Fruit fly (Drosophila melanogaster) whole organism, embryonic: ENCODE data around the gene Hexim.

Experiments used
- C15 ChIP-seq: fragments of 200-800 bp; sonication (Bioruptor generic); IDR thresholded peaks from 3 replicates; pipeline ENCODE4 v1.3.6; 2022; ENCODE audit warnings: missing biosample characterization, missing genetic modification characterization
- CG12071 ChIP-seq: fragments of 200-800 bp; sonication (Bioruptor generic); optimal IDR thresholded peaks from 3 replicates; lab custom pipeline; 2018; ENCODE audit warnings: missing biosample characterization, mild to moderate bottlenecking, missing genetic modification characterization
- CG12219 ChIP-seq: fragments of 200-800 bp; sonication (Bioruptor generic); optimal IDR thresholded peaks from 3 replicates; lab custom pipeline; 2018; ENCODE audit warnings: missing biosample characterization, mild to moderate bottlenecking, missing genetic modification characterization
- CG12942 ChIP-seq: fragments of 200-800 bp; sonication (Bioruptor generic); optimal IDR thresholded peaks from 3 replicates; lab custom pipeline; 2016; ENCODE audit warnings: missing biosample characterization, missing genetic modification characterization
- CG16779 ChIP-seq: fragments of 200-800 bp; sonication (Bioruptor generic); IDR thresholded peaks from 2 replicates; pipeline ENCODE4 v1.3.6; 2022; ENCODE audit warnings: missing biosample characterization, missing genetic modification characterization
- CG17186 ChIP-seq: fragments of 200-800 bp; sonication (Bioruptor generic); optimal IDR thresholded peaks from 3 replicates; lab custom pipeline; 2017; ENCODE audit warnings: missing biosample characterization, missing genetic modification reagents, missing genetic modification characterization
- CG17385 ChIP-seq: fragments of 200-800 bp; sonication (Bioruptor generic); optimal IDR thresholded peaks from 3 replicates; lab custom pipeline; 2018; ENCODE audit warnings: missing biosample characterization, mild to moderate bottlenecking, missing genetic modification characterization
- CG2875 ChIP-seq: fragments of 200-800 bp; sonication (Bioruptor generic); optimal IDR thresholded peaks from 2 replicates; lab custom pipeline; 2017; ENCODE audit warnings: missing biosample characterization, mild to moderate bottlenecking, missing genetic modification characterization, missing genetic modification reagents
- CG30403 ChIP-seq: fragments of 200-800 bp; sonication (Bioruptor generic); optimal IDR thresholded peaks from 3 replicates; lab custom pipeline; 2016; ENCODE audit warnings: missing biosample characterization, missing genetic modification characterization
- CG3281 ChIP-seq: fragments of 200-800 bp; sonication (Bioruptor generic); optimal IDR thresholded peaks from 3 replicates; lab custom pipeline; 2017; ENCODE audit warnings: missing biosample characterization, mild to moderate bottlenecking, missing genetic modification characterization
- CG34422 ChIP-seq: fragments of 200-800 bp; sonication (Bioruptor generic); IDR thresholded peaks from 3 replicates; pipeline ENCODE4 v1.3.6; 2022; ENCODE audit warnings: missing biosample characterization, missing genetic modification characterization
- CG3726 ChIP-seq: fragments of 200-800 bp; sonication (Bioruptor generic); IDR thresholded peaks from 3 replicates; pipeline ENCODE4, ENCODE4 v1.3.6; 2022; ENCODE audit warnings: missing biosample characterization, missing genetic modification characterization
- CG4282 ChIP-seq: fragments of 200-800 bp; sonication (Bioruptor generic); optimal IDR thresholded peaks from 2 replicates; lab custom pipeline; 2016; ENCODE audit warnings: missing biosample characterization, missing genetic modification characterization
- CG5953 ChIP-seq: fragments of 200-800 bp; sonication (Bioruptor generic); IDR thresholded peaks from 2 replicates; pipeline ENCODE4 v1.3.6; 2022; ENCODE audit warnings: missing biosample characterization, missing genetic modification characterization
- CG6254 ChIP-seq: fragments of 200-800 bp; sonication (Bioruptor generic); optimal IDR thresholded peaks from 3 replicates; lab custom pipeline; 2017; ENCODE audit warnings: mild to moderate bottlenecking, missing biosample characterization, missing genetic modification reagents, missing genetic modification characterization
- CG7357 ChIP-seq: fragments of 200-800 bp; sonication (Bioruptor generic); IDR thresholded peaks from 3 replicates; pipeline ENCODE4 v1.3.6; 2022; ENCODE audit warnings: missing biosample characterization, missing genetic modification characterization
- CG7786 ChIP-seq: fragments of 200-800 bp; sonication (Bioruptor generic); optimal IDR thresholded peaks from 2 replicates; lab custom pipeline; 2016; ENCODE audit warnings: missing biosample characterization, missing genetic modification characterization
- CG7928 ChIP-seq: fragments of 200-800 bp; sonication (Bioruptor generic); optimal IDR thresholded peaks from 2 replicates; lab custom pipeline; 2017; ENCODE audit warnings: missing biosample characterization, mild to moderate bottlenecking, missing genetic modification characterization
- CG8359 ChIP-seq: fragments of 200-800 bp; sonication (Bioruptor generic); optimal IDR thresholded peaks from 2 replicates; lab custom pipeline; 2017; ENCODE audit warnings: missing biosample characterization, mild to moderate bottlenecking, missing genetic modification characterization, borderline replicate concordance
- Camta ChIP-seq: fragments of 200-800 bp; sonication (Bioruptor generic); optimal IDR thresholded peaks from 2 replicates; lab custom pipeline; 2016; ENCODE audit warnings: missing biosample characterization, missing genetic modification characterization
- D19A ChIP-seq: fragments of 200-800 bp; optimal IDR thresholded peaks from 3 replicates; lab custom pipeline; 2019; ENCODE audit warnings: missing biosample characterization, mild to moderate bottlenecking, missing genetic modification characterization, moderate library complexity
- Dip3 ChIP-seq: fragments of 200-800 bp; sonication (Bioruptor generic); optimal IDR thresholded peaks from 3 replicates; lab custom pipeline; 2016; ENCODE audit warnings: missing biosample characterization, missing genetic modification characterization
- Gug ChIP-seq: fragments of 200-800 bp; sonication (Bioruptor generic); IDR thresholded peaks from 4 replicates; pipeline ENCODE4 v1.3.6; 2022; ENCODE audit warnings: missing biosample characterization, missing genetic modification characterization
- Hr3 ChIP-seq: fragments of 200-800 bp; sonication (Bioruptor generic); optimal IDR thresholded peaks from 3 replicates; lab custom pipeline; 2016; ENCODE audit warnings: missing biosample characterization, missing genetic modification characterization
- Hsf ChIP-seq: fragments of 200-800 bp; sonication (Bioruptor generic); optimal IDR thresholded peaks from 3 replicates; lab custom pipeline; 2016; ENCODE audit warnings: missing biosample characterization, missing genetic modification characterization
- Lpt ChIP-seq: fragments of >200 bp; optimal IDR thresholded peaks from 2 replicates; lab custom pipeline; 2018; ENCODE audit warnings: missing biosample characterization, missing genetic modification characterization
- Myb ChIP-seq: fragments of 200-800 bp; sonication (Bioruptor generic); optimal IDR thresholded peaks from 2 replicates; lab custom pipeline; 2016; ENCODE audit warnings: missing biosample characterization, missing genetic modification characterization
- Opbp ChIP-seq: fragments of 200-800 bp; sonication (Bioruptor generic); IDR thresholded peaks from 3 replicates; pipeline ENCODE4 v1.3.6; 2022; ENCODE audit warnings: missing biosample characterization, missing genetic modification characterization; ENCODE audit not compliant: partially characterized antibody
- PHDP ChIP-seq: fragments of 200-800 bp; sonication (Bioruptor generic); optimal IDR thresholded peaks from 3 replicates; lab custom pipeline; 2018; ENCODE audit warnings: missing biosample characterization, mild to moderate bottlenecking, missing genetic modification characterization, moderate library complexity
- Six4 ChIP-seq: fragments of 200-800 bp; sonication (Bioruptor generic); optimal IDR thresholded peaks from 2 replicates; lab custom pipeline; 2016; ENCODE audit warnings: missing biosample characterization, missing genetic modification characterization
- Vsx1 ChIP-seq: fragments of 200-800 bp; sonication (Bioruptor generic); optimal IDR thresholded peaks from 2 replicates; lab custom pipeline; 2017; ENCODE audit warnings: missing biosample characterization, mild to moderate bottlenecking, missing genetic modification characterization, missing genetic modification reagents
- ab ChIP-seq: fragments of 200-800 bp; sonication (Bioruptor generic); optimal IDR thresholded peaks from 2 replicates; lab custom pipeline; 2016; ENCODE audit warnings: missing biosample characterization, missing genetic modification characterization
- az2 ChIP-seq: fragments of 200-800 bp; sonication (Bioruptor generic); optimal IDR thresholded peaks from 3 replicates; lab custom pipeline; 2016; ENCODE audit warnings: missing biosample characterization, missing genetic modification characterization
- chif ChIP-seq, 2 experiments: fragments of 200-800 bp; sonication (Bioruptor generic); optimal IDR thresholded peaks; 3 replicates each; lab custom pipeline; 2016; ENCODE audit warnings: missing biosample characterization in 2 of 2, missing genetic modification characterization in 2 of 2
- ems ChIP-seq: fragments of 200-800 bp; sonication (Bioruptor generic); optimal IDR thresholded peaks from 3 replicates; lab custom pipeline; 2016; ENCODE audit warnings: missing biosample characterization, missing genetic modification characterization
- fd64A ChIP-seq: fragments of 200-800 bp; sonication (Bioruptor generic); optimal IDR thresholded peaks from 3 replicates; lab custom pipeline; 2018; ENCODE audit warnings: missing biosample characterization, mild to moderate bottlenecking, missing genetic modification characterization
- gce ChIP-seq: fragments of 200-800 bp; sonication (Bioruptor generic); IDR thresholded peaks from 3 replicates; pipeline ENCODE4 v1.3.6; 2022; ENCODE audit warnings: missing biosample characterization, missing genetic modification characterization
- gt ChIP-seq: fragments of 200-800 bp; sonication (Bioruptor generic); IDR thresholded peaks from 2 replicates; pipeline ENCODE4 v1.3.6; 2022; ENCODE audit warnings: missing biosample characterization, missing genetic modification characterization
- h ChIP-seq: fragments of >200 bp; optimal IDR thresholded peaks from 2 replicates; lab custom pipeline; 2017
- her ChIP-seq: fragments of 200-800 bp; sonication (Bioruptor generic); optimal IDR thresholded peaks from 2 replicates; lab custom pipeline; 2016; ENCODE audit warnings: missing biosample characterization, missing genetic modification characterization
- jigr1 ChIP-seq: fragments of 200-800 bp; sonication (Bioruptor generic); IDR thresholded peaks from 3 replicates; pipeline ENCODE4 v1.3.6; 2022; ENCODE audit warnings: missing biosample characterization, missing genetic modification characterization
- lola ChIP-seq, 3 experiments: fragments of >200 bp in 2 of 3; fragments of 200-800 bp in 1 of 3; sonication (Bioruptor generic) in 1 of 3; optimal IDR thresholded peaks; 2 replicates each; lab custom pipeline; 2017 to 2019; ENCODE audit warnings: missing biosample characterization in 3 of 3, missing genetic modification characterization in 3 of 3, mild to moderate bottlenecking in 1 of 3, moderate library complexity in 1 of 3
- pros ChIP-seq: fragments of 200-800 bp; sonication (Bioruptor generic); optimal IDR thresholded peaks from 3 replicates; lab custom pipeline; 2019; ENCODE audit warnings: missing biosample characterization, mild to moderate bottlenecking, missing genetic modification characterization, moderate library complexity
- schlank ChIP-seq: fragments of 200-800 bp; sonication (Bioruptor generic); optimal IDR thresholded peaks from 2 replicates; lab custom pipeline; 2018; ENCODE audit warnings: missing biosample characterization, mild to moderate bottlenecking, missing genetic modification characterization
- sim ChIP-seq: fragments of 200-800 bp; sonication (Bioruptor generic); IDR thresholded peaks from 2 replicates; pipeline ENCODE4 v1.3.6; 2022; ENCODE audit warnings: missing biosample characterization, missing genetic modification characterization
- sisA ChIP-seq: fragments of 200-800 bp; sonication (Bioruptor generic); IDR thresholded peaks from 2 replicates; pipeline ENCODE4 v1.3.6; 2022; ENCODE audit warnings: missing biosample characterization, missing genetic modification characterization
- sna ChIP-seq: fragments of 200-800 bp; sonication (Bioruptor generic); IDR thresholded peaks from 2 replicates; pipeline ENCODE4 v1.3.6; 2022; ENCODE audit warnings: missing biosample characterization, missing genetic modification characterization; ENCODE audit not compliant: partially characterized antibody
- tio ChIP-seq: fragments of 200-800 bp; sonication (Bioruptor generic); optimal IDR thresholded peaks from 2 replicates; lab custom pipeline; 2017; ENCODE audit warnings: missing biosample characterization, missing genetic modification characterization, inconsistent platforms
- tx ChIP-seq: fragments of 200-800 bp; sonication (Bioruptor generic); optimal IDR thresholded peaks from 2 replicates; lab custom pipeline; 2016; ENCODE audit warnings: missing biosample characterization, missing genetic modification characterization
- vvl ChIP-seq: fragments of 200-800 bp; sonication (Bioruptor generic); IDR thresholded peaks from 2 replicates; pipeline ENCODE4 v1.3.6; 2022; ENCODE audit warnings: missing biosample characterization, missing genetic modification characterization
- wdn ChIP-seq: fragments of 200-800 bp; sonication (Bioruptor generic); IDR thresholded peaks from 2 replicates; pipeline ENCODE4 v1.3.6; 2022; ENCODE audit warnings: missing biosample characterization, missing genetic modification characterization
- zf30C ChIP-seq: fragments of 200-800 bp; sonication (Bioruptor generic); optimal IDR thresholded peaks from 3 replicates; lab custom pipeline; 2018; ENCODE audit warnings: missing biosample characterization, mild to moderate bottlenecking, missing genetic modification characterization

The Hexim gene

dm6 chr3R:14674762-14675161 is 15.5 kb downstream of the Hexim start (continued):
- TF ChIP-seq jigr1 (0 out of 3 replicates have a peak, but pooled peaks have one; percentile 22), Myb (GFP tag; lab: Kevin White, UChicago) (no peak), fd64A (peak; percentile 4), CG7928 (GFP tag; lab: Kevin White, UChicago) (no peak), CG7357 (GFP tag; lab: Robert Waterston, UW) (peak; percentile 61; the same call in 2 of the 3 replicates), chif (GFP tag; optimal IDR thresholded peaks at IDR 0.05; lab: Kevin White, UChicago) (peak; percentile 55 to 80), ab (GFP tag; lab: Kevin White, UChicago) (no peak), CG34422 (GFP tag; lab: Robert Waterston, UW) (no peak), pros (GFP tag; lab: Kevin White, UChicago) (peak; percentile 16), CG5953 (GFP tag; lab: Robert Waterston, UW) (no peak), CG2875 (GFP tag; lab: Kevin White, UChicago) (peak; percentile 63), gt (GFP tag; lab: Robert Waterston, UW) (peak; percentile 37; the same call in 1 of the 2 replicates), zf30C (GFP tag; lab: Kevin White, UChicago) (peak; percentile 82), Hr3 (GFP tag; lab: Kevin White, UChicago) (peak; percentile 33), CG30403 (peak; percentile 52), CG7786 (no peak), Vsx1 (no peak), Hsf (GFP tag; lab: Kevin White, UChicago) (peak; percentile 60), C15 (no peak), CG12219 (no peak), Dip3 (GFP tag; lab: Kevin White, UChicago) (no peak), tio (GFP tag; lab: Kevin White, UChicago) (peak; percentile 52), CG6254 (GFP tag; lab: Kevin White, UChicago) (peak; percentile 46), CG3281 (no peak), gce (GFP tag; lab: Robert Waterston, UW) (peak; percentile 54; the same call in 2 of the 3 replicates), her (no peak), az2 (GFP tag; lab: Kevin White, UChicago) (peak; percentile 59), D19A (tag; lab: Kevin White, UChicago) (peak; percentile 50), sisA (GFP tag; lab: Robert Waterston, UW) (peak; percentile 66), ems (GFP tag; lab: Kevin White, UChicago) (no peak), Opbp (GFP tag; lab: Robert Waterston, UW) (no peak), wdn (GFP tag; lab: Robert Waterston, UW) (no peak), PHDP (tag; lab: Kevin White, UChicago) (peak; percentile 10), CG16779 (GFP tag; lab: Robert Waterston, UW) (no peak), Gug (peak; percentile 52; the same call in 2 of the 4 replicates), tx (GFP tag; lab: Kevin White, UChicago) (no peak), schlank (tag; lab: Kevin White, UChicago) (no peak), CG4282 (no peak), h (lab: Kevin White, UChicago) (no peak), vvl (peak; percentile 77), CG8359 (GFP tag; lab: Kevin White, UChicago) (peak; percentile 51), sim (GFP tag; lab: Robert Waterston, UW) (peak; percentile 82), Camta (GFP tag; lab: Kevin White, UChicago) (no peak), CG12942 (no peak), CG17385 (peak; percentile 34), lola (GFP tag; optimal IDR thresholded peaks at IDR 0.05; lab: Kevin White, UChicago) (peak in 1 of 3 experiments; percentile 81), CG12071 (GFP tag; lab: Kevin White, UChicago) (no peak), Lpt (no peak), CG17186 (GFP tag; lab: Kevin White, UChicago) (no peak), sna (GFP tag; lab: Robert Waterston, UW) (no peak), Six4 (GFP tag; lab: Kevin White, UChicago) (peak; percentile 82), CG3726 (GFP tag; lab: Robert Waterston, UW) (0 out of 3 replicates have a peak, but pooled peaks have one; percentile 67)
